Fruit fly (Drosophila melanogaster) whole organism, prepupa: ENCODE measurements around the gene nudE.

ENCODE experiments used
- CG10669 ChIP-seq: fragments of 200-800 bp; sonication (Bioruptor generic); optimal IDR thresholded peaks from 3 replicates; lab custom pipeline; 2018; ENCODE audit warnings: missing biosample characterization, mild to moderate bottlenecking, missing genetic modification characterization, moderate library complexity
- CG11294 ChIP-seq: fragments of 200-800 bp; sonication (Bioruptor generic); IDR thresholded peaks from 2 replicates; pipeline ENCODE4 v1.3.6; 2022; ENCODE audit warnings: missing biosample characterization, missing genetic modification characterization
- CG15336 ChIP-seq: fragments of 200-800 bp; sonication (Bioruptor generic); IDR thresholded peaks from 2 replicates; pipeline ENCODE4 v1.3.6; 2022; ENCODE audit warnings: missing biosample characterization, missing genetic modification characterization
- CG31627 ChIP-seq: fragments of 200-800 bp; sonication (Bioruptor generic); optimal IDR thresholded peaks from 3 replicates; lab custom pipeline; 2016; ENCODE audit warnings: missing biosample characterization, missing genetic modification characterization
- CG3919 ChIP-seq: fragments of 200-800 bp; sonication (Bioruptor generic); optimal IDR thresholded peaks from 3 replicates; lab custom pipeline; 2016; ENCODE audit warnings: missing biosample characterization, missing genetic modification characterization
- CG6163 ChIP-seq: fragments of 200-800 bp; sonication (Bioruptor generic); IDR thresholded peaks from 3 replicates; pipeline ENCODE4 v1.3.6; 2022; ENCODE audit warnings: missing biosample characterization, missing genetic modification characterization
- CG6792 ChIP-seq: fragments of 200-800 bp; sonication (Bioruptor generic); optimal IDR thresholded peaks from 3 replicates; lab custom pipeline; 2016; ENCODE audit warnings: missing biosample characterization, missing genetic modification characterization
- CG6808 ChIP-seq: fragments of 200-800 bp; sonication (Bioruptor generic); optimal IDR thresholded peaks from 3 replicates; lab custom pipeline; 2017; ENCODE audit warnings: missing biosample characterization, missing genetic modification characterization, mild to moderate bottlenecking, moderate library complexity, missing genetic modification reagents
- CG6854 ChIP-seq: fragments of 200-800 bp; sonication (Bioruptor generic); optimal IDR thresholded peaks from 2 replicates; lab custom pipeline; 2017; ENCODE audit warnings: missing biosample characterization, mild to moderate bottlenecking, missing genetic modification characterization
- CG8319 ChIP-seq: fragments of 200-800 bp; sonication (Bioruptor generic); optimal IDR thresholded peaks from 3 replicates; lab custom pipeline; 2016; ENCODE audit warnings: missing biosample characterization, missing genetic modification characterization
- CG9139 ChIP-seq: fragments of 200-800 bp; sonication (Bioruptor generic); optimal IDR thresholded peaks from 3 replicates; lab custom pipeline; 2017; ENCODE audit warnings: missing biosample characterization, mild to moderate bottlenecking, missing genetic modification characterization
- Eip75B ChIP-seq: fragments of 200-800 bp; sonication (Bioruptor generic); optimal IDR thresholded peaks from 3 replicates; lab custom pipeline; 2016; ENCODE audit warnings: missing biosample characterization, missing genetic modification characterization
- Eip78C ChIP-seq: fragments of 200-800 bp; sonication (Bioruptor generic); peaks from one replicate; lab custom pipeline; 2016; ENCODE audit warnings: missing biosample characterization, missing genetic modification characterization
- Ets96B ChIP-seq: fragments of 200-800 bp; optimal IDR thresholded peaks from 2 replicates; lab custom pipeline; 2019; ENCODE audit warnings: missing biosample characterization, mild to moderate bottlenecking, missing genetic modification characterization, moderate library complexity
- Hr39 ChIP-seq: fragments of 200-800 bp; sonication (Bioruptor generic); optimal IDR thresholded peaks from 2 replicates; lab custom pipeline; 2016; ENCODE audit warnings: missing biosample characterization, missing genetic modification characterization
- Lpt ChIP-seq: fragments of 200-800 bp; sonication (Bioruptor generic); optimal IDR thresholded peaks from 3 replicates; lab custom pipeline; 2016; ENCODE audit warnings: missing biosample characterization, missing genetic modification characterization
- Sox102F ChIP-seq: fragments of 200-800 bp; sonication (Bioruptor generic); optimal IDR thresholded peaks from 2 replicates; lab custom pipeline; 2016; ENCODE audit warnings: missing biosample characterization, mild to moderate bottlenecking, missing genetic modification characterization
- Sox14 ChIP-seq: fragments of 200-800 bp; sonication (Bioruptor generic); optimal IDR thresholded peaks from 3 replicates; lab custom pipeline; 2016; ENCODE audit warnings: missing biosample characterization, missing genetic modification characterization
- achi ChIP-seq: fragments of 200-800 bp; sonication (Bioruptor generic); optimal IDR thresholded peaks from 3 replicates; lab custom pipeline; 2016; ENCODE audit warnings: missing biosample characterization, missing genetic modification characterization
- acj6 ChIP-seq: fragments of 200-800 bp; sonication (Bioruptor generic); optimal IDR thresholded peaks from 3 replicates; lab custom pipeline; 2016; ENCODE audit warnings: missing biosample characterization, missing genetic modification characterization
- dac ChIP-seq: fragments of 200-800 bp; sonication (Bioruptor generic); optimal IDR thresholded peaks from 2 replicates; lab custom pipeline; 2017; ENCODE audit warnings: missing biosample characterization, mild to moderate bottlenecking, missing genetic modification characterization
- fkh ChIP-seq: fragments of 200-800 bp; sonication (Bioruptor generic); optimal IDR thresholded peaks from 3 replicates; lab custom pipeline; 2017; ENCODE audit warnings: missing biosample characterization, mild to moderate bottlenecking, missing genetic modification characterization, moderate library complexity
- lz ChIP-seq: fragments of 200-800 bp; sonication (Bioruptor generic); optimal IDR thresholded peaks from 3 replicates; lab custom pipeline; 2016; ENCODE audit warnings: missing biosample characterization, missing genetic modification characterization
- salr ChIP-seq, 2 experiments: fragments of 200-800 bp; sonication (Bioruptor generic); optimal IDR thresholded peaks; 3 replicates each; lab custom pipeline; 2016 to 2018; ENCODE audit warnings: missing biosample characterization in 2 of 2, missing genetic modification characterization in 2 of 2, mild to moderate bottlenecking in 1 of 2
- spab ChIP-seq: fragments of 200-800 bp; sonication (Bioruptor generic); optimal IDR thresholded peaks from 2 replicates; lab custom pipeline; 2017; ENCODE audit warnings: missing biosample characterization, mild to moderate bottlenecking, missing genetic modification characterization, missing genetic modification reagents
- ss ChIP-seq, 2 experiments: fragments of 200-800 bp; sonication (Bioruptor generic); optimal IDR thresholded peaks; 2 replicates in 1 of 2; 3 replicates in 1 of 2; lab custom pipeline; 2017 to 2018; ENCODE audit warnings: mild to moderate bottlenecking in 2 of 2, missing biosample characterization in 2 of 2, missing genetic modification characterization in 2 of 2, moderate library complexity in 1 of 2
- topi ChIP-seq: fragments of 200-800 bp; sonication (Bioruptor generic); optimal IDR thresholded peaks from 3 replicates; lab custom pipeline; 2016; ENCODE audit warnings: missing biosample characterization, missing genetic modification characterization

Gene nudE

DNA sequence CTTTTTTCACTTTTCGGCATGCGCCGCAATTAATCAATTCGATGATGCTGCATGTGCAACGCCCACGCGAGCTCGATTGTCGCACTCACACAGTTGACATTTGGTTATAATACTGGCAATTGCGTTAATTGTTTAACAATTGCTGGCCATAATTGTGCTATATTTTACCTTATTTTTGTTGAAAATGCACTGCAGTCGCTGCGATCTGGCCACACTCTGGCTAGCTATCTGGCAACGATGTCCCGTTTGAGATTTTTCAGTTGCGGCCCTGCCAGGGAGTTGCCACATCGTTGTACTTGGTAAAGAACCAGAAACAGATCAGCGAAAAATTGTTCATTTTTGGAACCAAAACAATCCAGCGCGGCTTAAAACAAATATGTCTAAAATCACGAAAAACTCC, 686 bp upstream of the nudE start, which contains the start of the genes CG6707 and CG46387 (continued):
- TF ChIP-seq spab (GFP tag; lab: Kevin White, UChicago), result no peak
- TF ChIP-seq dac (GFP tag; lab: Kevin White, UChicago), result no peak
- TF ChIP-seq achi, result no peak
- no peak for TF ChIP-seq CG9139
- no peak for TF ChIP-seq Eip78C (GFP tag; lab: Kevin White, UChicago)
- peak; percentile 70 for TF ChIP-seq Sox14 (GFP tag; lab: Kevin White, UChicago)
- TF ChIP-seq Hr39 (GFP tag; lab: Kevin White, UChicago), result peak; percentile 0
- no peak for TF ChIP-seq fkh (GFP tag; lab: Kevin White, UChicago)
- TF ChIP-seq Eip75B (GFP tag; lab: Kevin White, UChicago), result no peak
- TF ChIP-seq CG10669 (GFP tag; lab: Kevin White, UChicago), result no peak
- TF ChIP-seq CG6163 (GFP tag; lab: Robert Waterston, UW), result peak; percentile 36; the same call in 1 of the 3 replicates
- no peak for TF ChIP-seq CG6854 (GFP tag; lab: Kevin White, UChicago)
- no peak for TF ChIP-seq CG6808 (GFP tag; lab: Kevin White, UChicago)

DNA sequence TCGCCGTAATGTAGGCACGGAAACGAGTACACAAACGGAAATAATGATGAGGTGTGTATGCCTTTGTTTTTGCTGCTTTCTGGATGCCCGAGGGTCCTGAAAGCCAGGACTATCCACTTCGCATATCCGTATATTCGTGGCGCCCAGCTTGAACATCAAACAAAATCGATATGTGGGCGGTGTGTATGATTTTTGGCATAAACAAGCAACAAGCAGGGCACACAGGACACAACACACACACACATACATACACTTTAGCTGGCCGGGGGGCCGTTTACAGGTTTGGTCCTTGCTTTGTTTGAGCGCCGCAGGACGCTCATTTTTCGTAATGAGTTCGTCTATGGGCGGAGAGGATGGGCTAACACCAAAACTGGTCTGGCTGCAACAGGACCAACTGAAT, 5.9 kb downstream of the nudE start:
- TF ChIP-seq Sox102F (GFP tag; lab: Kevin White, UChicago), result no peak
- no peak for TF ChIP-seq CG8319 (GFP tag; lab: Kevin White, UChicago)
- no peak for TF ChIP-seq Eip78C (GFP tag; lab: Kevin White, UChicago)
- TF ChIP-seq lz, result no peak

dm6 chr3L:9907719-9908170, 8.7 kb downstream of the nudE start, which contains the start of gene bma:
bma (plus strand) TSS chr3L:9908120.
- no peak for TF ChIP-seq salr (GFP tag; optimal IDR thresholded peaks at IDR 0.05; lab: Kevin White, UChicago)
- TF ChIP-seq, all 60 proteins: peak for 0

- TF ChIP-seq acj6 (GFP tag; lab: Kevin White, UChicago) (no peak), ss (GFP tag; optimal IDR thresholded peaks at IDR 0.05; lab: Kevin White, UChicago) (no peak), Lpt (GFP tag; lab: Kevin White, UChicago) (no peak), CG15336 (GFP tag; lab: Robert Waterston, UW) (no peak), CG6792 (GFP tag; lab: Kevin White, UChicago) (no peak), Hr39 (GFP tag; lab: Kevin White, UChicago) (no peak), CG6808 (GFP tag; lab: Kevin White, UChicago) (no peak), Ets96B (tag; lab: Kevin White, UChicago) (no peak), CG31627 (GFP tag; lab: Kevin White, UChicago) (no peak), CG3919 (no peak), CG11294 (GFP tag; lab: Robert Waterston, UW) (no peak), topi (GFP tag; lab: Kevin White, UChicago) (no peak), CG6854 (GFP tag; lab: Kevin White, UChicago) (no peak)
These were observed 28.1 kb downstream of the nudE start for dm6 chr3L:9927169-9927568.
